Worm (Caenorhabditis elegans) whole organism, L4 larva: Measurements from ENCODE around the gene chil-13.

Source experiments
- F49E8.2 ChIP-seq: sonication (generic microtip); optimal IDR thresholded peaks from 2 replicates; lab custom pipeline; 2016; ENCODE audit warnings: missing compliant biosample characterization, mild to moderate bottlenecking, missing genetic modification characterization, borderline replicate concordance
- R02D3.7 ChIP-seq: fragments of 150-350 bp; sonication (generic microtip); optimal IDR thresholded peaks from 3 replicates; lab custom pipeline; 2014; ENCODE audit warnings: missing biosample characterization, missing genetic modification characterization
- T26A8.4 ChIP-seq: fragments of 200-800 bp; sonication (Bioruptor generic); IDR thresholded peaks from 2 replicates; pipeline ENCODE4 v1.3.6; 2022; ENCODE audit warnings: missing genetic modification characterization, missing compliant biosample characterization
- aha-1 ChIP-seq: fragments of 150-350 bp; peaks from one replicate; lab custom pipeline; 2014; ENCODE audit warnings: missing biosample characterization, missing genetic modification characterization
- ama-1 ChIP-seq: fragments of 150-350 bp; optimal IDR thresholded peaks from 2 replicates; lab custom pipeline; 2014; ENCODE audit warnings: inconsistent platforms, mixed read lengths
- attf-4 ChIP-seq: sonication (generic microtip); optimal IDR thresholded peaks from 3 replicates; lab custom pipeline; 2017; ENCODE audit warnings: missing biosample characterization, missing genetic modification characterization
- ceh-82 ChIP-seq: sonication (generic microtip); optimal IDR thresholded peaks from 2 replicates; lab custom pipeline; 2017; ENCODE audit warnings: missing biosample characterization, missing genetic modification characterization
- ces-1 ChIP-seq: fragments of 150-350 bp; sonication (generic microtip); optimal IDR thresholded peaks from 4 replicates; lab custom pipeline; 2014; ENCODE audit warnings: missing biosample characterization, missing genetic modification reagents, missing genetic modification characterization
- nhr-11 ChIP-seq: fragments of 150-350 bp; optimal IDR thresholded peaks from 2 replicates; lab custom pipeline; 2014; ENCODE audit warnings: missing biosample characterization, missing genetic modification characterization
- nhr-237 ChIP-seq: sonication (generic microtip); optimal IDR thresholded peaks from 2 replicates; lab custom pipeline; 2017; ENCODE audit warnings: missing biosample characterization, missing genetic modification characterization
- tag-97 ChIP-seq: fragments of 200-800 bp; sonication (Bioruptor generic); IDR thresholded peaks from 2 replicates; pipeline ENCODE4 v1.3.6; 2022; ENCODE audit warnings: missing genetic modification characterization, missing compliant biosample characterization

DNA sequence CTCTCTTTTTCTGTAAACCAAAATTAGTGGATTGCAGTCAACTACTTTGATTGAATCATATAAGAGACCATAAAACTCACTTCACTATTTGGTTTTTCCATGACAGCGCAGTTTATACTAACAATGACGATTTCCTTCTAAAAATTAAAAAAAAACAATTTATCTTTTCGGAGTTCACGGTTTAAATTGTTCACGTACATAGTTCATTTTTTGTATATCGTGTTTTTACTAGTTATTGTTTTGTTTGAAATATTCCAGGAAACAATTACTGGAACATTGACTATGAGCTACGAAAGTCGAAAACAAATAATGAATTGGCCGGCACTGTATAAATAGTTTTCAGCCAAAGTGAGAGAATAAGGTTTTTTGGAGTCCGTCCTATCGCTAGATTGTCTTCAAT lies 45.4 kb downstream of the chil-13 start, which contains the start of gene lido-17:
- no peak for TF ChIP-seq nhr-237
- no peak for TF ChIP-seq attf-4 (tag; lab: Kevin White, UChicago)
- TF ChIP-seq F49E8.2 (tag; lab: Kevin White, UChicago): no peak
- TF ChIP-seq tag-97 (GFP tag; lab: Robert Waterston, UW): no peak
- TF ChIP-seq nhr-11 (tag; lab: Kevin White, UChicago): no peak
- TF ChIP-seq ceh-82 (tag; lab: Kevin White, UChicago): no peak
- TF ChIP-seq T26A8.4 (GFP tag; lab: Robert Waterston, UW): no peak
- no peak for TF ChIP-seq ces-1 (GFP tag; lab: Kevin White, UChicago)
- TF ChIP-seq R02D3.7: no peak
- TF ChIP-seq ama-1 (lab: Kevin White, UChicago): no peak
- TF ChIP-seq aha-1 (tag; lab: Kevin White, UChicago): no peak
